Worm (Caenorhabditis elegans) whole organism, L3 larva: Measurements from ENCODE around the gene T28C12.15.

Experiments used
- ama-1 ChIP-seq: fragments of 150-350 bp; optimal IDR thresholded peaks from 2 replicates; lab custom pipeline; 2018
- daf-12 ChIP-seq: fragments of 150-350 bp; optimal IDR thresholded peaks from 2 replicates; lab custom pipeline; 2014; ENCODE audit warnings: missing biosample characterization, missing genetic modification reagents, missing genetic modification characterization
- egl-27 ChIP-seq: sonication (generic microtip); optimal IDR thresholded peaks from 4 replicates; lab custom pipeline; 2017; ENCODE audit warnings: missing biosample characterization, missing genetic modification reagents, missing genetic modification characterization
- elt-3 ChIP-seq, 3 experiments: fragments of 150-350 bp in 1 of 3; sonication (generic microtip) in 2 of 3; optimal IDR thresholded peaks; 2 replicates in 2 of 3; 4 replicates in 1 of 3; lab custom pipeline; 2014 to 2017; ENCODE audit warnings: missing biosample characterization in 3 of 3, missing genetic modification characterization in 3 of 3
- fkh-10 ChIP-seq: sonication (generic microtip); optimal IDR thresholded peaks from 2 replicates; lab custom pipeline; 2017; ENCODE audit warnings: missing biosample characterization, missing genetic modification reagents, missing genetic modification characterization
- hmg-11 ChIP-seq: sonication (generic microtip); optimal IDR thresholded peaks from 2 replicates; lab custom pipeline; 2016; ENCODE audit warnings: missing genetic modification characterization, missing compliant biosample characterization
- mml-1 ChIP-seq: fragments of 150-350 bp; sonication (generic microtip); optimal IDR thresholded peaks from 3 replicates; lab custom pipeline; 2014; ENCODE audit warnings: missing biosample characterization, missing genetic modification characterization
- nhr-12 ChIP-seq: fragments of 150-350 bp; optimal IDR thresholded peaks from 2 replicates; lab custom pipeline; 2014; ENCODE audit warnings: missing biosample characterization, missing genetic modification characterization
- nhr-237 ChIP-seq: fragments of 150-350 bp; optimal IDR thresholded peaks from 2 replicates; lab custom pipeline; 2014; ENCODE audit warnings: missing biosample characterization, missing genetic modification characterization
- snpc-4 ChIP-seq: fragments of 150-350 bp; optimal IDR thresholded peaks from 2 replicates; lab custom pipeline; 2014; ENCODE audit warnings: missing biosample characterization, missing genetic modification characterization
- unc-62 ChIP-seq: fragments of 150-350 bp; sonication (generic microtip); optimal IDR thresholded peaks from 4 replicates; lab custom pipeline; 2014; ENCODE audit warnings: missing biosample characterization, missing genetic modification reagents, missing genetic modification characterization

DNA sequence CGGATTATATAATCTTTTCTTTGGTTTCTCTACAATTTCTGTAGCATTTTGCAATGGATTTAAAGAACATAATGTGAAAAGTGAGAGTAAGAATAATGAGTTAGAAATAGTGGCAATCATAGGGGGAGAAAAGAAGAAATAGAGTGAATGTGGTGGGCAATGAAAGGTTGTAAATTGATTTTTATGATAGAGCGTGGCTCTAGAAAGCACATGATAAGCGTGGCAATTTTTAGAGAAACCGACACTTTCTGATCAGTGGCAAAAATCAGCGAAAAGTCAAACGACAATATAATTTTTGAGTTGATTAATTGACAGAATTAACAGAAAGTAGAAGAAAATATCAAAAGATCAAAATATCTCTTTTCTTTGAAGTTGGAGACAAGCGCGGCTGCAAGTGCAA is 29.2 kb downstream of the T28C12.15 start, which contains the start of gene K12B6.9:
- TF ChIP-seq hmg-11 (tag; lab: Kevin White, UChicago) (no peak), fkh-10 (no peak), daf-12 (no peak), unc-62 (GFP tag; lab: Kevin White, UChicago) (no peak), nhr-12 (no peak), snpc-4 (tag; lab: Kevin White, UChicago) (no peak), egl-27 (no peak), ama-1 (lab: Kevin White, UChicago) (no peak), mml-1 (no peak), nhr-237 (tag; lab: Kevin White, UChicago) (no peak), elt-3 (tag; optimal IDR thresholded peaks at IDR 0.05; lab: Kevin White, UChicago) (no peak)
